Worm (Caenorhabditis elegans) whole organism, L4 larva: ENCODE data around the gene F13D11.4.

Source experiments
- F26F4.8 ChIP-seq: fragments of 200-800 bp; sonication (Bioruptor generic); conservative IDR thresholded peaks from 2 replicates; pipeline ENCODE4 v1.3.6; 2022; ENCODE audit warnings: missing genetic modification characterization, missing compliant biosample characterization
- F44E2.7 ChIP-seq: fragments of 200-800 bp; sonication (Bioruptor generic); IDR thresholded peaks from 2 replicates; pipeline ENCODE4 v2.1.2; 2022; ENCODE audit warnings: missing genetic modification characterization, missing compliant biosample characterization
- T20F7.1 ChIP-seq: fragments of 200-800 bp; sonication (Bioruptor generic); optimal IDR thresholded peaks from 2 replicates; lab custom pipeline; 2018; ENCODE audit warnings: mild to moderate bottlenecking, missing genetic modification characterization, missing compliant biosample characterization
- aha-1 ChIP-seq: fragments of 150-350 bp; peaks from one replicate; lab custom pipeline; 2014; ENCODE audit warnings: missing biosample characterization, missing genetic modification characterization
- ceh-44 ChIP-seq: fragments of 200-800 bp; sonication (Bioruptor generic); IDR thresholded peaks from 2 replicates; pipeline ENCODE4 v1.3.6; 2022; ENCODE audit warnings: missing genetic modification reagents, missing genetic modification characterization, missing compliant biosample characterization
- daf-16 ChIP-seq, 3 experiments: sonication (generic microtip); optimal IDR thresholded peaks; 2 replicates each; lab custom pipeline; 2016 to 2017; ENCODE audit warnings: missing genetic modification characterization in 3 of 3, missing genetic modification reagents in 3 of 3, mild to moderate bottlenecking in 2 of 3, missing compliant biosample characterization in 2 of 3, missing biosample characterization in 1 of 3, moderate library complexity in 1 of 3
- daf-8 ChIP-seq: fragments of 200-800 bp; sonication (Bioruptor generic); IDR thresholded peaks from 2 replicates; pipeline ENCODE4 v1.3.6; 2022; ENCODE audit warnings: missing genetic modification characterization, missing compliant biosample characterization
- dmd-9 ChIP-seq: fragments of 200-800 bp; sonication (Bioruptor generic); IDR thresholded peaks from 2 replicates; pipeline ENCODE4 v1.3.6; 2022; ENCODE audit warnings: missing genetic modification reagents, missing genetic modification characterization, missing compliant biosample characterization
- egl-43 ChIP-seq: fragments of 200-800 bp; sonication (Bioruptor generic); IDR thresholded peaks from 2 replicates; pipeline ENCODE4 v1.3.6; 2022; ENCODE audit warnings: missing genetic modification reagents, missing genetic modification characterization, missing compliant biosample characterization
- gei-8 ChIP-seq: fragments of 200-800 bp; sonication (Bioruptor generic); optimal IDR thresholded peaks from 2 replicates; lab custom pipeline; 2018; ENCODE audit warnings: mild to moderate bottlenecking, missing genetic modification characterization, missing compliant biosample characterization
- hif-1 ChIP-seq, 2 experiments: sonication (generic microtip); optimal IDR thresholded peaks; 2 replicates each; lab custom pipeline; 2016 to 2017; ENCODE audit warnings: missing compliant biosample characterization in 2 of 2, missing genetic modification characterization in 2 of 2, missing genetic modification reagents in 2 of 2, missing genotype in 2 of 2, mild to moderate bottlenecking in 1 of 2
- hlh-11 ChIP-seq: fragments of 200-800 bp; sonication (Bioruptor generic); optimal IDR thresholded peaks from 2 replicates; lab custom pipeline; 2018; ENCODE audit warnings: mild to moderate bottlenecking, missing genetic modification characterization, missing compliant biosample characterization
- hlh-30 ChIP-seq: sonication (generic microtip); optimal IDR thresholded peaks from 2 replicates; lab custom pipeline; 2017; ENCODE audit warnings: antibody characterized with exemption, mild to moderate bottlenecking, missing genetic modification characterization, missing compliant biosample characterization; ENCODE audit not compliant: insufficient read depth
- hmg-1.1 ChIP-seq: fragments of 200-800 bp; sonication (Bioruptor generic); IDR thresholded peaks from 2 replicates; pipeline ENCODE4 v1.3.6; 2022; ENCODE audit warnings: missing genetic modification reagents, missing genetic modification characterization, missing compliant biosample characterization
- lim-7 ChIP-seq: fragments of 200-800 bp; sonication (Bioruptor generic); IDR thresholded peaks from 2 replicates; pipeline ENCODE4 v1.3.6; 2022; ENCODE audit warnings: missing genetic modification characterization, missing compliant biosample characterization
- lin-13 ChIP-seq: fragments of 150-350 bp; optimal IDR thresholded peaks from 2 replicates; lab custom pipeline; 2014; ENCODE audit warnings: missing biosample characterization, missing genetic modification reagents, missing genetic modification characterization
- lir-3 ChIP-seq: sonication (generic microtip); optimal IDR thresholded peaks from 2 replicates; lab custom pipeline; 2016; ENCODE audit warnings: mild to moderate bottlenecking, missing genetic modification characterization, missing compliant biosample characterization
- lsy-2 ChIP-seq, 2 experiments: fragments of 150-350 bp in 1 of 2; sonication (generic microtip) in 1 of 2; optimal IDR thresholded peaks; 2 replicates each; lab custom pipeline; 2014 to 2017; ENCODE audit warnings: missing biosample characterization in 2 of 2, missing genetic modification characterization in 2 of 2
- mdl-1 ChIP-seq, 2 experiments: fragments of 150-350 bp in 1 of 2; sonication (generic microtip) in 1 of 2; optimal IDR thresholded peaks; 2 replicates each; lab custom pipeline; 2014 to 2017; ENCODE audit warnings: missing biosample characterization in 2 of 2, missing genetic modification characterization in 2 of 2
- mep-1 ChIP-seq: fragments of 150-350 bp; sonication (generic microtip); optimal IDR thresholded peaks from 3 replicates; lab custom pipeline; 2014; ENCODE audit warnings: missing biosample characterization, missing genetic modification characterization
- mxl-3 ChIP-seq: fragments of 200-800 bp; sonication (Bioruptor generic); optimal IDR thresholded peaks from 2 replicates; lab custom pipeline; 2018; ENCODE audit warnings: mild to moderate bottlenecking, missing genetic modification characterization, missing compliant biosample characterization
- nhr-10 ChIP-seq: fragments of 150-350 bp; optimal IDR thresholded peaks from 2 replicates; lab custom pipeline; 2014; ENCODE audit warnings: missing biosample characterization, missing genetic modification characterization
- nhr-25 ChIP-seq: sonication (generic microtip); optimal IDR thresholded peaks from 2 replicates; lab custom pipeline; 2017; ENCODE audit warnings: missing genetic modification characterization, mild to moderate bottlenecking, missing compliant biosample characterization, antibody characterized with exemption, moderate library complexity, borderline replicate concordance; ENCODE audit not compliant: insufficient read depth
- nhr-28 ChIP-seq: fragments of 150-350 bp; optimal IDR thresholded peaks from 2 replicates; lab custom pipeline; 2014; ENCODE audit warnings: missing biosample characterization, missing genetic modification characterization
- nhr-41 ChIP-seq: fragments of 200-800 bp; sonication (Bioruptor generic); IDR thresholded peaks from 2 replicates; pipeline ENCODE4 v1.3.6; 2022; ENCODE audit warnings: missing genetic modification reagents, missing genetic modification characterization, missing compliant biosample characterization
- nhr-48 ChIP-seq: sonication (generic microtip); optimal IDR thresholded peaks from 2 replicates; lab custom pipeline; 2016; ENCODE audit warnings: mild to moderate bottlenecking, missing genetic modification characterization, missing compliant biosample characterization
- pha-4 ChIP-seq, 2 experiments: fragments of 150-350 bp in 1 of 2; fragments of 200-800 bp in 1 of 2; sonication (Bioruptor generic) in 1 of 2; IDR thresholded peaks in 1 of 2; optimal IDR thresholded peaks in 1 of 2; 2 replicates each; pipeline versions ENCODE4 v1.3.6 to Lab custom; 2014 to 2022; ENCODE audit warnings: missing genetic modification characterization in 2 of 2, missing genetic modification reagents in 2 of 2, missing biosample characterization in 1 of 2, missing compliant biosample characterization in 1 of 2
- pqm-1 ChIP-seq: sonication (generic microtip); optimal IDR thresholded peaks from 2 replicates; lab custom pipeline; 2017; ENCODE audit warnings: missing biosample characterization, missing genetic modification characterization
- saeg-2 ChIP-seq: fragments of 200-800 bp; sonication (Bioruptor generic); IDR thresholded peaks from 2 replicates; pipeline ENCODE4 v1.3.6; 2022; ENCODE audit warnings: missing genetic modification reagents, missing genetic modification characterization, missing compliant biosample characterization
- set-16 ChIP-seq: fragments of 200-800 bp; sonication (Bioruptor generic); IDR thresholded peaks from 2 replicates; pipeline ENCODE4 v1.3.6; 2022; ENCODE audit warnings: missing genetic modification reagents, missing genetic modification characterization, missing compliant biosample characterization
- snpc-1.2 ChIP-seq: fragments of 200-800 bp; sonication (Bioruptor generic); IDR thresholded peaks from 2 replicates; pipeline ENCODE4 v1.3.6; 2022; ENCODE audit warnings: missing genetic modification reagents, missing genetic modification characterization, missing compliant biosample characterization
- spr-1 ChIP-seq: sonication (generic microtip); optimal IDR thresholded peaks from 2 replicates; lab custom pipeline; 2016; ENCODE audit warnings: mild to moderate bottlenecking, missing genetic modification characterization, missing compliant biosample characterization
- tra-1 ChIP-seq: fragments of 200-800 bp; sonication (Bioruptor generic); IDR thresholded peaks from 2 replicates; pipeline ENCODE4 v1.3.6; 2022; ENCODE audit warnings: missing genetic modification reagents, missing genetic modification characterization, missing compliant biosample characterization
- unc-62 ChIP-seq, 3 experiments: fragments of 150-350 bp in 1 of 3; sonication (generic microtip); optimal IDR thresholded peaks in 2 of 3; peaks in 1 of 3; 1 replicate in 1 of 3; 2 replicates in 2 of 3; lab custom pipeline; 2014 to 2017; ENCODE audit warnings: missing biosample characterization in 3 of 3, missing genetic modification characterization in 3 of 3, missing genetic modification reagents in 3 of 3, missing genotype in 1 of 3
- zfp-3 ChIP-seq: fragments of 200-800 bp; sonication (Bioruptor generic); conservative IDR thresholded peaks from 2 replicates; pipeline ENCODE4 v1.3.6; 2022; ENCODE audit warnings: missing genetic modification reagents, missing genetic modification characterization, missing compliant biosample characterization
- zip-11 ChIP-seq: fragments of 200-800 bp; sonication (Bioruptor generic); IDR thresholded peaks from 2 replicates; pipeline ENCODE4 v1.3.6; 2022; ENCODE audit warnings: missing genetic modification characterization, missing compliant biosample characterization
- ztf-11 ChIP-seq: fragments of 150-350 bp; optimal IDR thresholded peaks from 2 replicates; lab custom pipeline; 2014; ENCODE audit warnings: missing biosample characterization, missing genetic modification characterization
- ztf-7 ChIP-seq: fragments of 150-350 bp; optimal IDR thresholded peaks from 2 replicates; lab custom pipeline; 2014; ENCODE audit warnings: missing biosample characterization, missing genetic modification characterization

F13D11.4 gene

DNA sequence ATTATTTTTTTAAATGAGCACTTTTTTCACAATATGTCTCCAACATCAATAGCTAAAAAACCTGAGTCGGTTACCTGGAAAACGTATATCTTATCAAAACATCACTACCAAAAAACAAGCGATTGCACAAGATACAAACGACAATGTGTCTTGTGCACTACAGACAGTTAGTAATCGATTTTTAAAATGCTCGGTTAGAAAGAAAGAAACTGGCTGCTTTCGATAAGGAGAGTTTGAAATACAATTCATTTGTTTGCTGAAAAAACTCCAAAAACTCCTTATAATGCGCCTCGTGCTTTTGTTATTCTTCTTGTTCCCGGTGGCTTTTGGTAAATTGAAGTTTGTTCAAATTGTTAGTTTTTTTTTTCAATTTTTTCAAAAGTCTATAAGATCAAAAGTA is 5.4 kb downstream of the F13D11.4 start, which contains the start of gene acp-5 (continued):
- TF ChIP-seq lim-7 (GFP tag; lab: Robert Waterston, UW), result no peak

DNA sequence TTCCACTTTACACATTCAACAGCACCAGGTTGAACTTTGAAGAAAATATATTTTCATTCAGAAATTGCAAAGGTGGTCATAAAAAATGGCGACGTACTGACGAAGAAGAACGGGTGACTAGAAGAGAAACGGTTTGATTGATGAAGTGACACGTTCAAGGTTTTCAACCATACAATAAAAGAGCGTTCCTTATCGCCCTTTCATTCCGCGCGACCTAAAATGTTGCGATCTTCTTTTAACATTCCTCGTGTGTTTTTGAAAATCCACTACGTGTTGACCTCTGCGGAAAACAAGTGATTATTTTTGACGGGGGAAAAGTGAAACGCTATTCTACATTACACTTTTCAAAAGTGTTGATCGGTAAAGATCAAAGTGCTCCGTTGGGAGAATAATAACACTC is 6.5 kb downstream of the F13D11.4 start:
- TF ChIP-seq unc-62 (GFP tag; optimal IDR thresholded peaks at IDR 0.05 in 1 of 2; lab: Kevin White, UChicago) (peak in 1 of 2 experiments; percentile 100), unc-62 (tag; optimal IDR thresholded peaks at IDR 0.05; lab: Kevin White, UChicago) (no peak), mxl-3 (GFP tag; lab: Kevin White, UChicago) (peak; percentile 54), F44E2.7 (no peak), nhr-48 (tag; lab: Kevin White, UChicago) (no peak), hlh-30 (tag; lab: Kevin White, UChicago) (peak; percentile 70), lsy-2 (tag; optimal IDR thresholded peaks at IDR 0.05; lab: Kevin White, UChicago) (peak in 1 of 2 experiments; percentile 18), mep-1 (tag; lab: Kevin White, UChicago) (peak; percentile 28), aha-1 (tag; lab: Kevin White, UChicago) (peak; percentile 83), mdl-1 (tag; optimal IDR thresholded peaks at IDR 0.05; lab: Kevin White, UChicago) (peak in 1 of 2 experiments; percentile 67), saeg-2 (GFP tag; lab: Robert Waterston, UW) (no peak), nhr-25 (tag; lab: Kevin White, UChicago) (peak; percentile 84), pha-4 (GFP tag; IDR thresholded peaks at IDR 0.05; lab: Robert Waterston, UW) (no peak), pha-4 (tag; optimal IDR thresholded peaks at IDR 0.05; lab: Kevin White, UChicago) (no peak), hlh-11 (tag; lab: Kevin White, UChicago) (peak; percentile 30), daf-16 (GFP tag; optimal IDR thresholded peaks at IDR 0.05; lab: Kevin White, UChicago) (peak in 1 of 2 experiments; percentile 80), daf-16 (tag; optimal IDR thresholded peaks at IDR 0.05; lab: Kevin White, UChicago) (no peak), nhr-28 (tag; lab: Kevin White, UChicago) (peak; percentile 72), zip-11 (GFP tag; lab: Robert Waterston, UW) (no peak)

DNA sequence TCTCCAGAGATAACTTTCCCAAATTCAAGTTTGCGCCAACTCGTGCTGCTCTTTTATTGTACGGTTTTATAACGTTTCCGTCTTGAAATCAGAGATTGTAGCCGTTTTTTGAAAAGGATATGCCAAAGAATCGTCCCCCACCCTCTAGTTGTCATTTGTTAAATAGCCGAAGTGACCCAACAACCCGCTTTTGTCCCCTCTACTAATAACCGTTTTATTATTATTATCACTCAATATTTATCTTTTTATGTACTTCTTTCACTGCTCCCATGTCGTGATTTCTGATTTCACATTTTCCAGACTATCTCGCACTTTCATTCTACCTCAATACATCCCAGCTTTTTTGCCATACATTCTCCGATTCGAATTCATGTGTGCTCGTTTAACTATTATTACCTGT is 7.6 kb downstream of the F13D11.4 start:
- peak in 1 of 2 experiments; percentile 77 for TF ChIP-seq unc-62 (GFP tag; optimal IDR thresholded peaks at IDR 0.05 in 1 of 2; lab: Kevin White, UChicago)
- TF ChIP-seq unc-62 (tag; optimal IDR thresholded peaks at IDR 0.05; lab: Kevin White, UChicago), result no peak
- no peak for TF ChIP-seq F26F4.8 (GFP tag; lab: Robert Waterston, UW)
- TF ChIP-seq lir-3 (tag; lab: Kevin White, UChicago), result no peak
- no peak for TF ChIP-seq snpc-1.2 (GFP tag; lab: Robert Waterston, UW)
- TF ChIP-seq daf-16 (GFP tag; optimal IDR thresholded peaks at IDR 0.05; lab: Kevin White, UChicago), result no peak
- no peak for TF ChIP-seq daf-16 (tag; optimal IDR thresholded peaks at IDR 0.05; lab: Kevin White, UChicago)
- TF ChIP-seq, all 104 proteins: peak for 1

DNA sequence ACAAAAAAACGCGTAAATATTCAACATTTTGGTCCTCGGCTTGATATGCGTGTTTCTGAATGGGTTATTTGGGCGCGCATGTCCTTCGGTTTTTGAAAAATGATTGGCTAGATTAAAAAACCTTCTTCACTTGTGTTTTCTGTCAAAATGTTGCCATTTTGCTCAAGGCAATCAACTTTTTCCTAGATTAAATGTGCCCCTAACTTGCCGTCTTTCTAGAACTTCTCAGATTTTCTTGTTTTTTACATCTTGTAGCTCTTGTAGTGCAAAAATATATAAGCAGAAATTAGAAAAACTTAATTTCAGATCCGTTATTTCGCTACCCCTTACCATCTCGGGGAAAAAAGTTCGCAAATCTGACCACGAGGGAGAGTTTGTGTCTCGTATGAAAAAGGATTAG is 12.8 kb downstream of the F13D11.4 start, which contains the start of gene hbl-1:
Gene hbl-1, plus strand, starts transcription at position 301 of the 400 bp plus-strand sequence.
- TF ChIP-seq pqm-1 (no peak), lim-7 (GFP tag; lab: Robert Waterston, UW) (no peak), spr-1 (no peak), lin-13 (GFP tag; lab: Kevin White, UChicago) (no peak), mdl-1 (tag; optimal IDR thresholded peaks at IDR 0.05; lab: Kevin White, UChicago) (no peak), daf-8 (GFP tag; lab: Robert Waterston, UW) (no peak), nhr-10 (tag; lab: Kevin White, UChicago) (no peak), ztf-11 (tag; lab: Kevin White, UChicago) (no peak), zfp-3 (GFP tag; lab: Robert Waterston, UW) (no peak), nhr-41 (GFP tag; lab: Robert Waterston, UW) (no peak), set-16 (GFP tag; lab: Robert Waterston, UW) (no peak), T20F7.1 (GFP tag; lab: Kevin White, UChicago) (no peak)

DNA sequence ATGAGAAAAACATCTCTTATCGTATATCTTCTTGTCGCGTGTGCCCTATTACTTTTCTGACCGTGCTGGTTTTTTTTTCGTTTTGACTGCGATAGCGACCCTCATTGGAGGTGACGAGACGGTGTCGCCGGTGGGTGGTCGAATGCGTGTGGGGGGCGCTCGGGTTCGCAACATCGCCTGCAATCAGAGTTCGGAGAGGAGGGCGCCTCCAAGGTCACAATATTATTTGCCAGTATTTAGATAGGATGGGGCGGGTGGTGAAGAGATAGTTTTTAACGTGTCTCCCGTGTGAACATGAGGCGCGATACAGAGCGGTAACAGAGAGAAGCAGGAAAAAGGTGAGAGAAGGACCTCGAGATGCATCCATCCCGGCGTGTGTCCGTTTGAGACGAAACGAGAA is 13.7 kb downstream of the F13D11.4 start:
- TF ChIP-seq unc-62 (GFP tag; optimal IDR thresholded peaks at IDR 0.05 in 1 of 2; lab: Kevin White, UChicago), result peak in 1 of 2 experiments; percentile 97
- TF ChIP-seq unc-62 (tag; optimal IDR thresholded peaks at IDR 0.05; lab: Kevin White, UChicago), result no peak
- peak; percentile 68 for TF ChIP-seq set-16 (GFP tag; lab: Robert Waterston, UW)
- TF ChIP-seq nhr-25 (tag; lab: Kevin White, UChicago), result peak; percentile 90
- TF ChIP-seq tra-1 (GFP tag; lab: Robert Waterston, UW), result peak; percentile 67; the same call in 1 of the 2 replicates
- TF ChIP-seq dmd-9 (GFP tag; lab: Robert Waterston, UW), result no peak
- no peak for TF ChIP-seq gei-8
- TF ChIP-seq hmg-1.1 (GFP tag; lab: Robert Waterston, UW), result 0 out of 2 replicates have a peak, but pooled peaks have one; percentile 15
- TF ChIP-seq mxl-3 (GFP tag; lab: Kevin White, UChicago), result peak; percentile 38
- no peak for TF ChIP-seq ztf-7 (tag; lab: Kevin White, UChicago)
- TF ChIP-seq ceh-44 (GFP tag; lab: Robert Waterston, UW), result no peak
- TF ChIP-seq mdl-1 (tag; optimal IDR thresholded peaks at IDR 0.05; lab: Kevin White, UChicago), result peak in 1 of 2 experiments; percentile 11
- peak; percentile 57; the same call in 1 of the 2 replicates for TF ChIP-seq egl-43 (GFP tag; lab: Robert Waterston, UW)
- no peak for TF ChIP-seq hif-1 (tag; optimal IDR thresholded peaks at IDR 0.05; lab: Kevin White, UChicago)
- peak; percentile 27 for TF ChIP-seq mep-1 (tag; lab: Kevin White, UChicago)
- TF ChIP-seq aha-1 (tag; lab: Kevin White, UChicago), result peak; percentile 88
- peak; percentile 49 for TF ChIP-seq hlh-11 (tag; lab: Kevin White, UChicago)
- TF ChIP-seq hlh-30 (tag; lab: Kevin White, UChicago), result peak; percentile 52
